Fruit fly (Drosophila melanogaster) whole organism, wandering third instar larva: Measurements from ENCODE around the gene mus304.

Experiments
- Abd-B ChIP-seq: fragments of >200 bp; optimal IDR thresholded peaks from 2 replicates; lab custom pipeline; 2017; ENCODE audit warnings: missing biosample characterization, missing genetic modification characterization
- CG32264 ChIP-seq: fragments of 200-800 bp; sonication (Bioruptor generic); optimal IDR thresholded peaks from 2 replicates; lab custom pipeline; 2016; ENCODE audit warnings: missing biosample characterization, missing genetic modification characterization
- CG9705 ChIP-seq: fragments of 200-800 bp; sonication (Bioruptor generic); optimal IDR thresholded peaks from 2 replicates; lab custom pipeline; 2018; ENCODE audit warnings: missing biosample characterization, mild to moderate bottlenecking, missing genetic modification characterization
- CrebA ChIP-seq: fragments of 200-800 bp; sonication (Bioruptor generic); optimal IDR thresholded peaks from 2 replicates; lab custom pipeline; 2016; ENCODE audit warnings: missing biosample characterization, mild to moderate bottlenecking, missing genetic modification characterization, borderline replicate concordance
- Dfd ChIP-seq: fragments of >200 bp; optimal IDR thresholded peaks from 2 replicates; lab custom pipeline; 2017; ENCODE audit warnings: missing biosample characterization, missing genetic modification characterization
- Dif ChIP-seq: fragments of 200-275, 200-300 bp; sonication (Bioruptor generic); optimal IDR thresholded peaks from 2 replicates; lab custom pipeline; 2018; ENCODE audit warnings: missing biosample characterization, missing genetic modification characterization; ENCODE audit not compliant: partially characterized antibody
- GATAd ChIP-seq: sonication (Bioruptor generic); optimal IDR thresholded peaks from 2 replicates; lab custom pipeline; 2016; ENCODE audit warnings: missing biosample characterization, missing genetic modification characterization
- HLH106 ChIP-seq: fragments of 200-800 bp; optimal IDR thresholded peaks from 3 replicates; lab custom pipeline; 2019; ENCODE audit warnings: missing biosample characterization, mild to moderate bottlenecking, missing genetic modification characterization, moderate library complexity
- Hnf4 ChIP-seq: fragments of 200-800 bp; sonication (Bioruptor generic); optimal IDR thresholded peaks from 2 replicates; lab custom pipeline; 2016; ENCODE audit warnings: missing biosample characterization, mild to moderate bottlenecking, missing genetic modification characterization
- Hr83 ChIP-seq: fragments of 200-300 bp; sonication (Bioruptor generic); optimal IDR thresholded peaks from 2 replicates; lab custom pipeline; 2016; ENCODE audit warnings: missing biosample characterization, mild to moderate bottlenecking, missing genetic modification characterization, moderate library complexity; ENCODE audit not compliant: poor library complexity, severe bottlenecking
- Jra ChIP-seq: sonication (Bioruptor generic); optimal IDR thresholded peaks from 2 replicates; lab custom pipeline; 2016; ENCODE audit warnings: missing biosample characterization, missing genetic modification characterization
- Mio ChIP-seq: sonication (Bioruptor generic); optimal IDR thresholded peaks from 2 replicates; lab custom pipeline; 2016; ENCODE audit warnings: missing biosample characterization, missing genetic modification characterization
- Myc ChIP-seq: fragments of >200 bp; optimal IDR thresholded peaks from 2 replicates; lab custom pipeline; 2017
- N ChIP-seq: fragments of >200 bp; optimal IDR thresholded peaks from 2 replicates; lab custom pipeline; 2018; ENCODE audit warnings: missing biosample characterization, missing external identifiers, missing genetic modification characterization
- OdsH ChIP-seq: fragments of 200-800 bp; sonication (Bioruptor generic); optimal IDR thresholded peaks from 2 replicates; lab custom pipeline; 2016; ENCODE audit warnings: missing biosample characterization, mild to moderate bottlenecking, missing genetic modification characterization
- Rel ChIP-seq, 2 experiments: fragments of 200-800 bp; sonication (Bioruptor generic) in 1 of 2; optimal IDR thresholded peaks; 2 replicates in 1 of 2; 3 replicates in 1 of 2; lab custom pipeline; 2016 to 2019; ENCODE audit warnings: mild to moderate bottlenecking in 2 of 2, missing biosample characterization in 2 of 2, missing genetic modification characterization in 2 of 2, moderate library complexity in 1 of 2
- Sp1 ChIP-seq: fragments of 200-800 bp; sonication (Bioruptor generic); optimal IDR thresholded peaks from 3 replicates; lab custom pipeline; 2019; ENCODE audit warnings: missing biosample characterization, mild to moderate bottlenecking, missing genetic modification characterization, moderate library complexity
- Vsx2 ChIP-seq: fragments of 200-300, 225-300 bp; sonication (Bioruptor generic); optimal IDR thresholded peaks from 2 replicates; lab custom pipeline; 2018; ENCODE audit warnings: missing biosample characterization, missing genetic modification characterization; ENCODE audit not compliant: partially characterized antibody
- br ChIP-seq: fragments of 200-800 bp; sonication (Bioruptor generic); optimal IDR thresholded peaks from 2 replicates; lab custom pipeline; 2016; ENCODE audit warnings: missing biosample characterization, missing genetic modification characterization
- brk ChIP-seq: fragments of 200-800 bp; sonication (Bioruptor generic); optimal IDR thresholded peaks from 2 replicates; lab custom pipeline; 2016; ENCODE audit warnings: missing biosample characterization, mild to moderate bottlenecking, missing genetic modification characterization
- dl ChIP-seq, 2 experiments: fragments of 175-275, 200-275 bp in 1 of 2; fragments of 200-275 bp in 1 of 2; sonication (Bioruptor generic); optimal IDR thresholded peaks; lab custom pipeline; 2018; ENCODE audit warnings: mild to moderate bottlenecking in 2 of 2, missing biosample characterization in 2 of 2, missing genetic modification characterization in 2 of 2, moderate library complexity in 2 of 2; ENCODE audit not compliant: partially characterized antibody in 2 of 2, insufficient read depth in 1 of 2
- dmrt93B ChIP-seq: fragments of 200-800 bp; sonication (Bioruptor generic); optimal IDR thresholded peaks from 2 replicates; lab custom pipeline; 2018; ENCODE audit warnings: missing biosample characterization, mild to moderate bottlenecking, missing genetic modification characterization
- foxo ChIP-seq, 2 experiments: fragments of 200-800 bp; sonication (Bioruptor generic); optimal IDR thresholded peaks; 2 replicates in 1 of 2; 3 replicates in 1 of 2; lab custom pipeline; 2016 to 2017; ENCODE audit warnings: missing biosample characterization in 2 of 2, missing genetic modification characterization in 2 of 2
- fru ChIP-seq: fragments of 200-800 bp; sonication (Bioruptor generic); optimal IDR thresholded peaks from 3 replicates; lab custom pipeline; 2016; ENCODE audit warnings: missing biosample characterization, mild to moderate bottlenecking, missing genetic modification characterization
- h ChIP-seq: fragments of 200-800 bp; sonication (Bioruptor generic); optimal IDR thresholded peaks from 3 replicates; lab custom pipeline; 2016; ENCODE audit warnings: missing biosample characterization, mild to moderate bottlenecking, missing genetic modification characterization
- jim ChIP-seq: fragments of 175-275, 200-325 bp; sonication (Bioruptor generic); optimal IDR thresholded peaks from 2 replicates; lab custom pipeline; 2016; ENCODE audit warnings: missing biosample characterization, mild to moderate bottlenecking, missing genetic modification characterization
- pan ChIP-seq: fragments of >200 bp; optimal IDR thresholded peaks from 2 replicates; lab custom pipeline; 2017
- psq ChIP-seq: fragments of 200-800 bp; sonication (Bioruptor generic); optimal IDR thresholded peaks from 3 replicates; lab custom pipeline; 2017; ENCODE audit warnings: missing biosample characterization, mild to moderate bottlenecking, missing genetic modification characterization, moderate library complexity
- rgr ChIP-seq: fragments of 200-800 bp; sonication (Bioruptor generic); optimal IDR thresholded peaks from 3 replicates; lab custom pipeline; 2016; ENCODE audit warnings: missing biosample characterization, mild to moderate bottlenecking, missing genetic modification characterization
- sv ChIP-seq: fragments of 200-800 bp; sonication (Bioruptor generic); optimal IDR thresholded peaks from 3 replicates; lab custom pipeline; 2016; ENCODE audit warnings: missing biosample characterization, missing genetic modification characterization
- tai ChIP-seq: sonication (Bioruptor generic); optimal IDR thresholded peaks from 2 replicates; lab custom pipeline; 2016; ENCODE audit warnings: missing biosample characterization, missing genetic modification characterization
- usp ChIP-seq: fragments of >200 bp; optimal IDR thresholded peaks from 2 replicates; lab custom pipeline; 2017; ENCODE audit warnings: missing biosample characterization, missing genetic modification characterization
- woc ChIP-seq: sonication (Bioruptor generic); optimal IDR thresholded peaks from 2 replicates; lab custom pipeline; 2016; ENCODE audit warnings: missing biosample characterization, mild to moderate bottlenecking, missing genetic modification characterization

Gene mus304

dm6 chr3L:18076649-18077048 is 33.0 kb upstream of the mus304 start:
- TF ChIP-seq usp (GFP tag; lab: Kevin White, UChicago) (no peak), Dfd (GFP tag; lab: Kevin White, UChicago) (no peak), Hnf4 (GFP tag; lab: Kevin White, UChicago) (no peak), h (GFP tag; lab: Kevin White, UChicago) (no peak), br (GFP tag; lab: Kevin White, UChicago) (no peak), Vsx2 (GFP tag; lab: Kevin White, UChicago) (no peak), Mio (GFP tag; lab: Kevin White, UChicago) (no peak), Myc (lab: Kevin White, UChicago) (no peak), dmrt93B (GFP tag; lab: Kevin White, UChicago) (no peak), dl (GFP tag; optimal IDR thresholded peaks at IDR 0.05; lab: Kevin White, UChicago; ENCODE audit: insufficient read depth in 1 of 2, partially characterized antibody in 2 of 2) (no peak), N (GFP tag; lab: Kevin White, UChicago) (no peak), Abd-B (GFP tag; lab: Kevin White, UChicago) (no peak), Hr83 (GFP tag; lab: Kevin White, UChicago) (no peak), brk (no peak), GATAd (no peak), CrebA (GFP tag; lab: Kevin White, UChicago) (no peak)

dm6 chr3L:18077649-18078417 is 31.8 kb upstream of the mus304 start:
- TF ChIP-seq sv (GFP tag; lab: Kevin White, UChicago), result no peak
- peak in 1 of 2 experiments; percentile 19 for TF ChIP-seq dl (GFP tag; optimal IDR thresholded peaks at IDR 0.05; lab: Kevin White, UChicago; ENCODE audit: insufficient read depth in 1 of 2, partially characterized antibody in 2 of 2)
- peak; percentile 51 for TF ChIP-seq CG9705 (GFP tag; lab: Kevin White, UChicago)
- TF ChIP-seq Dfd (GFP tag; lab: Kevin White, UChicago), result no peak
- TF ChIP-seq HLH106 (tag; lab: Kevin White, UChicago), result peak; percentile 78
- no peak for TF ChIP-seq pan (lab: Kevin White, UChicago)
- peak; percentile 41 for TF ChIP-seq woc
- peak in 1 of 2 experiments; percentile 69 for TF ChIP-seq foxo (GFP tag; optimal IDR thresholded peaks at IDR 0.05; lab: Kevin White, UChicago)
- peak; percentile 17 for TF ChIP-seq h (GFP tag; lab: Kevin White, UChicago)
- peak; percentile 56 for TF ChIP-seq Dif (GFP tag; lab: Kevin White, UChicago)
- peak; percentile 5 for TF ChIP-seq Hnf4 (GFP tag; lab: Kevin White, UChicago)
- TF ChIP-seq Jra, result no peak
- peak; percentile 45 for TF ChIP-seq OdsH (GFP tag; lab: Kevin White, UChicago)
- no peak for TF ChIP-seq Rel (GFP tag; optimal IDR thresholded peaks at IDR 0.05; lab: Kevin White, UChicago)
- TF ChIP-seq Rel (tag; optimal IDR thresholded peaks at IDR 0.05; lab: Kevin White, UChicago), result peak; percentile 6
- peak; percentile 81 for TF ChIP-seq Sp1 (GFP tag; lab: Kevin White, UChicago)
- no peak for TF ChIP-seq N (GFP tag; lab: Kevin White, UChicago)
- TF ChIP-seq psq (GFP tag; lab: Kevin White, UChicago), result peak; percentile 73
- TF ChIP-seq dmrt93B (GFP tag; lab: Kevin White, UChicago), result peak; percentile 79
- peak; percentile 15 for TF ChIP-seq Hr83 (GFP tag; lab: Kevin White, UChicago)
- no peak for TF ChIP-seq usp (GFP tag; lab: Kevin White, UChicago)
- TF ChIP-seq tai (GFP tag; lab: Kevin White, UChicago), result no peak
- peak; percentile 52 for TF ChIP-seq rgr (GFP tag; lab: Kevin White, UChicago)
- no peak for TF ChIP-seq Mio (GFP tag; lab: Kevin White, UChicago)
- TF ChIP-seq fru (GFP tag; lab: Kevin White, UChicago), result peak; percentile 48
- TF ChIP-seq jim, result no peak
- no peak for TF ChIP-seq Vsx2 (GFP tag; lab: Kevin White, UChicago)

- TF ChIP-seq CG32264 (no peak), fru (GFP tag; lab: Kevin White, UChicago) (peak; percentile 51)
Observed at dm6 chr3L:18078614-18079013, 31.0 kb upstream of the mus304 start.
